Worm (Caenorhabditis elegans) whole organism, L4/young adult: ENCODE measurements around the gene ifo-1.

ENCODE experiments used
- W03F9.2 ChIP-seq: fragments of 150-350 bp; optimal IDR thresholded peaks from 2 replicates; lab custom pipeline; 2014; ENCODE audit warnings: missing biosample characterization, missing genetic modification characterization
- dao-5 ChIP-seq: sonication (generic microtip); optimal IDR thresholded peaks from 2 replicates; lab custom pipeline; 2016; ENCODE audit warnings: missing genotype, missing genetic modification characterization, moderate library complexity, missing compliant biosample characterization
- him-1 ChIP-seq: sonication (generic microtip); optimal IDR thresholded peaks from 2 replicates; lab custom pipeline; 2016; ENCODE audit warnings: missing genotype, missing genetic modification reagents, missing genetic modification characterization, missing compliant biosample characterization

ce11 chrIV:7276661-7277060 is 49.8 kb downstream of the ifo-1 start, which contains the start of gene C06E4.2:
- TF ChIP-seq dao-5 (tag; lab: Kevin White, UChicago) (no peak), him-1 (tag; lab: Kevin White, UChicago) (no peak), W03F9.2 (no peak)
